Fruit fly (Drosophila melanogaster) whole organism, embryonic: ENCODE results near the gene CG34436.

ENCODE experiments used
- Bteb2 ChIP-seq: fragments of 200-800 bp; sonication (Bioruptor generic); optimal IDR thresholded peaks from 2 replicates; lab custom pipeline; 2016; ENCODE audit warnings: missing biosample characterization, missing genetic modification characterization
- CG12769 ChIP-seq: fragments of 200-800 bp; sonication (Bioruptor generic); optimal IDR thresholded peaks from 2 replicates; lab custom pipeline; 2019; ENCODE audit warnings: missing biosample characterization, mild to moderate bottlenecking, missing genetic modification characterization, moderate library complexity
- CG13296 ChIP-seq: fragments of 200-800 bp; sonication (Bioruptor generic); optimal IDR thresholded peaks from 3 replicates; lab custom pipeline; 2018; ENCODE audit warnings: missing biosample characterization, mild to moderate bottlenecking, missing genetic modification characterization
- CG2120 ChIP-seq: fragments of 200-800 bp; sonication (Bioruptor generic); optimal IDR thresholded peaks from 3 replicates; lab custom pipeline; 2016; ENCODE audit warnings: missing biosample characterization, missing genetic modification characterization
- CG2712 ChIP-seq: fragments of 200-800 bp; optimal IDR thresholded peaks from 3 replicates; lab custom pipeline; 2019; ENCODE audit warnings: missing biosample characterization, mild to moderate bottlenecking, missing genetic modification characterization, moderate library complexity
- CG3065 ChIP-seq: fragments of 200-800 bp; sonication (Bioruptor generic); optimal IDR thresholded peaks from 2 replicates; lab custom pipeline; 2016; ENCODE audit warnings: missing biosample characterization, missing genetic modification characterization
- CG31365 ChIP-seq: fragments of 200-800 bp; sonication (Bioruptor generic); optimal IDR thresholded peaks from 2 replicates; lab custom pipeline; 2018; ENCODE audit warnings: missing biosample characterization, mild to moderate bottlenecking, missing genetic modification characterization
- CG32767 ChIP-seq: fragments of 200-800 bp; sonication (Bioruptor generic); IDR thresholded peaks from 2 replicates; pipeline ENCODE4 v1.3.6; 2022; ENCODE audit warnings: missing biosample characterization, missing genetic modification characterization
- CG3726 ChIP-seq: fragments of 200-800 bp; sonication (Bioruptor generic); IDR thresholded peaks from 3 replicates; pipeline ENCODE4, ENCODE4 v1.3.6; 2022; ENCODE audit warnings: missing biosample characterization, missing genetic modification characterization
- CG3838 ChIP-seq: fragments of 200-800 bp; sonication (Bioruptor generic); optimal IDR thresholded peaks from 3 replicates; lab custom pipeline; 2016; ENCODE audit warnings: missing biosample characterization, missing genetic modification characterization
- CG4404 ChIP-seq: fragments of 200-800 bp; sonication (Bioruptor generic); IDR thresholded peaks from 2 replicates; pipeline ENCODE4 v1.3.6; 2022; ENCODE audit warnings: missing biosample characterization, missing genetic modification characterization
- CG5180 ChIP-seq: fragments of 200-800 bp; sonication (Bioruptor generic); optimal IDR thresholded peaks from 3 replicates; lab custom pipeline; 2017; ENCODE audit warnings: missing biosample characterization, missing genetic modification characterization, mild to moderate bottlenecking, moderate library complexity, missing genetic modification reagents
- CG6791 ChIP-seq: fragments of 200-800 bp; sonication (Bioruptor generic); IDR thresholded peaks from 3 replicates; pipeline ENCODE4 v1.3.6; 2022; ENCODE audit warnings: missing biosample characterization, missing genetic modification characterization; ENCODE audit not compliant: partially characterized antibody
- CG7839 ChIP-seq: fragments of 200-800 bp; sonication (Bioruptor generic); optimal IDR thresholded peaks from 3 replicates; lab custom pipeline; 2018; ENCODE audit warnings: missing biosample characterization, mild to moderate bottlenecking, missing genetic modification characterization, moderate library complexity
- CG8290 ChIP-seq, 3 experiments: fragments of 200-800 bp; sonication (Bioruptor generic); optimal IDR thresholded peaks; 2 replicates each; lab custom pipeline; 2016 to 2019; ENCODE audit warnings: missing biosample characterization in 3 of 3, missing genetic modification characterization in 3 of 3, mild to moderate bottlenecking in 2 of 3, moderate library complexity in 1 of 3
- CG9727 ChIP-seq: fragments of 200-800 bp; sonication (Bioruptor generic); optimal IDR thresholded peaks from 3 replicates; lab custom pipeline; 2017; ENCODE audit warnings: missing biosample characterization, mild to moderate bottlenecking, missing genetic modification characterization
- Chrac-16 ChIP-seq: fragments of 200-800 bp; sonication (Bioruptor generic); optimal IDR thresholded peaks from 3 replicates; lab custom pipeline; 2016; ENCODE audit warnings: missing biosample characterization, missing genetic modification characterization
- Dbx ChIP-seq: fragments of 200-800 bp; sonication (Bioruptor generic); IDR thresholded peaks from 3 replicates; pipeline ENCODE4 v1.3.6; 2022; ENCODE audit warnings: missing biosample characterization, missing genetic modification characterization
- Deaf1 ChIP-seq: fragments of 200-800 bp; optimal IDR thresholded peaks from 3 replicates; lab custom pipeline; 2019; ENCODE audit warnings: missing biosample characterization, mild to moderate bottlenecking, missing genetic modification characterization, moderate library complexity
- Dek ChIP-seq: fragments of 200-800 bp; sonication (Bioruptor generic); optimal IDR thresholded peaks from 3 replicates; lab custom pipeline; 2019; ENCODE audit warnings: missing biosample characterization, mild to moderate bottlenecking, missing genetic modification characterization, moderate library complexity
- Doc2 ChIP-seq: fragments of 200-800 bp; sonication (Bioruptor generic); IDR thresholded peaks from 2 replicates; pipeline ENCODE4 v1.3.6; 2022; ENCODE audit warnings: missing biosample characterization, missing genetic modification characterization
- Dref ChIP-seq: fragments of 200-800 bp; sonication (Bioruptor generic); IDR thresholded peaks from 2 replicates; pipeline ENCODE4 v1.3.6; 2022; ENCODE audit warnings: missing biosample characterization, missing genetic modification characterization
- E2f1 ChIP-seq: fragments of 200-800 bp; sonication (Bioruptor generic); IDR thresholded peaks from 2 replicates; pipeline ENCODE4 v1.3.6; 2022; ENCODE audit warnings: missing biosample characterization, missing genetic modification characterization
- Max ChIP-seq: fragments of 200-800 bp; sonication (Bioruptor generic); optimal IDR thresholded peaks from 2 replicates; lab custom pipeline; 2016; ENCODE audit warnings: missing biosample characterization, mild to moderate bottlenecking, missing genetic modification characterization
- NC2β ChIP-seq: fragments of 200-800 bp; sonication (Bioruptor generic); optimal IDR thresholded peaks from 2 replicates; lab custom pipeline; 2016; ENCODE audit warnings: missing biosample characterization, missing genetic modification characterization
- TFAM ChIP-seq: fragments of 200-800 bp; sonication (Bioruptor generic); optimal IDR thresholded peaks from 2 replicates; lab custom pipeline; 2017; ENCODE audit warnings: missing biosample characterization, missing genetic modification characterization, inconsistent platforms
- Tbp ChIP-seq: fragments of >200 bp; optimal IDR thresholded peaks from 2 replicates; lab custom pipeline; 2018; ENCODE audit warnings: missing biosample characterization, missing genetic modification characterization
- aop ChIP-seq: fragments of 200-800 bp; sonication (Bioruptor generic); IDR thresholded peaks from 2 replicates; pipeline ENCODE4 v1.3.6; 2022; ENCODE audit warnings: missing biosample characterization, missing genetic modification characterization
- chm ChIP-seq: fragments of 200-800 bp; sonication (Bioruptor generic); IDR thresholded peaks from 2 replicates; pipeline ENCODE4 v1.3.6; 2022; ENCODE audit warnings: missing biosample characterization, missing genetic modification characterization
- da ChIP-seq: fragments of 200-800 bp; sonication (Bioruptor generic); optimal IDR thresholded peaks from 2 replicates; lab custom pipeline; 2016; ENCODE audit warnings: missing biosample characterization, missing genetic modification characterization
- danr ChIP-seq: fragments of 200-800 bp; sonication (Bioruptor generic); IDR thresholded peaks from 2 replicates; pipeline ENCODE4 v1.3.6; 2022; ENCODE audit warnings: missing biosample characterization, missing genetic modification characterization
- dati ChIP-seq: fragments of 200-800 bp; sonication (Bioruptor generic); IDR thresholded peaks from 2 replicates; pipeline ENCODE4 v1.3.6; 2022; ENCODE audit warnings: missing biosample characterization, missing genetic modification characterization
- disco-r ChIP-seq: fragments of 200-800 bp; sonication (Bioruptor generic); optimal IDR thresholded peaks from 2 replicates; lab custom pipeline; 2016; ENCODE audit warnings: missing biosample characterization, missing genetic modification characterization
- fu2 ChIP-seq: fragments of 200-800 bp; sonication (Bioruptor generic); optimal IDR thresholded peaks from 2 replicates; lab custom pipeline; 2016; ENCODE audit warnings: missing biosample characterization, missing genetic modification characterization
- gcm ChIP-seq: fragments of 200-800 bp; sonication (Bioruptor generic); optimal IDR thresholded peaks from 2 replicates; lab custom pipeline; 2019; ENCODE audit warnings: missing biosample characterization, mild to moderate bottlenecking, missing genetic modification characterization, moderate library complexity
- gfzf ChIP-seq: fragments of 200-800 bp; sonication (Bioruptor generic); optimal IDR thresholded peaks from 2 replicates; lab custom pipeline; 2016; ENCODE audit warnings: missing biosample characterization, mild to moderate bottlenecking, missing genetic modification characterization, moderate library complexity
- grn ChIP-seq: fragments of 200-800 bp; sonication (Bioruptor generic); optimal IDR thresholded peaks from 3 replicates; lab custom pipeline; 2017; ENCODE audit warnings: missing biosample characterization, missing genetic modification characterization
- jing ChIP-seq: fragments of 200-800 bp; sonication (Bioruptor generic); optimal IDR thresholded peaks from 2 replicates; lab custom pipeline; 2018; ENCODE audit warnings: missing biosample characterization, mild to moderate bottlenecking, missing genetic modification characterization
- lab ChIP-seq: fragments of 200-800 bp; sonication (Bioruptor generic); optimal IDR thresholded peaks from 3 replicates; lab custom pipeline; 2017; ENCODE audit warnings: missing biosample characterization, missing genetic modification characterization, mild to moderate bottlenecking, moderate library complexity, missing genetic modification reagents
- luna ChIP-seq: fragments of 200-800 bp; sonication (Bioruptor generic); optimal IDR thresholded peaks from 2 replicates; lab custom pipeline; 2016; ENCODE audit warnings: missing biosample characterization, missing genetic modification characterization
- maf-S ChIP-seq: fragments of 200-800 bp; sonication (Bioruptor generic); optimal IDR thresholded peaks from 2 replicates; lab custom pipeline; 2016; ENCODE audit warnings: missing biosample characterization, missing genetic modification characterization
- onecut ChIP-seq: fragments of 200-800 bp; sonication (Bioruptor generic); IDR thresholded peaks from 2 replicates; pipeline ENCODE4 v1.3.6; 2022; ENCODE audit warnings: missing biosample characterization, missing genetic modification characterization
- otp ChIP-seq: fragments of 200-800 bp; sonication (Bioruptor generic); IDR thresholded peaks from 3 replicates; pipeline ENCODE4, ENCODE4 v1.3.6; 2022; ENCODE audit warnings: missing biosample characterization, missing genetic modification characterization
- phol ChIP-seq: fragments of 200-800 bp; sonication (Bioruptor generic); optimal IDR thresholded peaks from 3 replicates; lab custom pipeline; 2018; ENCODE audit warnings: missing biosample characterization, mild to moderate bottlenecking, missing genetic modification characterization, moderate library complexity
- ranshi ChIP-seq: fragments of 200-800 bp; sonication (Bioruptor generic); IDR thresholded peaks from 2 replicates; pipeline ENCODE4 v1.3.6; 2022; ENCODE audit warnings: missing biosample characterization, missing genetic modification characterization
- slbo ChIP-seq: fragments of 200-800 bp; sonication (Bioruptor generic); IDR thresholded peaks from 2 replicates; pipeline ENCODE4 v1.3.6; 2022; ENCODE audit warnings: missing biosample characterization, missing genetic modification characterization
- sr ChIP-seq: fragments of 200-800 bp; sonication (Bioruptor generic); IDR thresholded peaks from 3 replicates; pipeline ENCODE4 v1.3.6; 2022; ENCODE audit warnings: missing biosample characterization, missing genetic modification characterization
- stwl ChIP-seq: fragments of 200-800 bp; sonication (Bioruptor generic); optimal IDR thresholded peaks from 3 replicates; lab custom pipeline; 2018; ENCODE audit warnings: missing biosample characterization, mild to moderate bottlenecking, missing genetic modification characterization, moderate library complexity
- trh ChIP-seq: fragments of 200-800 bp; sonication (Bioruptor generic); optimal IDR thresholded peaks from 2 replicates; lab custom pipeline; 2016; ENCODE audit warnings: missing biosample characterization, missing genetic modification characterization
- unpg ChIP-seq: fragments of 200-800 bp; sonication (Bioruptor generic); optimal IDR thresholded peaks from 3 replicates; lab custom pipeline; 2018; ENCODE audit warnings: missing biosample characterization, mild to moderate bottlenecking, missing genetic modification characterization, moderate library complexity
- vnd ChIP-seq: fragments of 200-800 bp; sonication (Bioruptor generic); IDR thresholded peaks from 3 replicates; pipeline ENCODE4 v1.3.6; 2022; ENCODE audit warnings: missing biosample characterization, missing genetic modification characterization; ENCODE audit not compliant: partially characterized antibody

The CG34436 gene

dm6 chr3R:28332137-28332671 lies 49.8 kb downstream of the CG34436 start (continued):
- peak; percentile 81 for TF ChIP-seq CG2120
- peak; percentile 56 for TF ChIP-seq CG13296 (GFP tag; lab: Kevin White, UChicago)
- peak; percentile 75 for TF ChIP-seq CG7839 (tag; lab: Kevin White, UChicago)
- peak; percentile 55; the same call in 1 of the 2 replicates for TF ChIP-seq E2f1 (GFP tag; lab: Robert Waterston, UW)
- peak; percentile 51 for TF ChIP-seq CG2712 (tag; lab: Kevin White, UChicago)
- peak; percentile 10 for TF ChIP-seq Chrac-16
- TF ChIP-seq lab (GFP tag; lab: Kevin White, UChicago), result peak; percentile 73
- TF ChIP-seq Dek (tag; lab: Kevin White, UChicago), result peak; percentile 66
- peak; percentile 47 for TF ChIP-seq Bteb2 (GFP tag; lab: Kevin White, UChicago)
- peak; percentile 8 for TF ChIP-seq da (GFP tag; lab: Kevin White, UChicago)
- TF ChIP-seq ranshi, result 0 out of 2 replicates have a peak, but pooled peaks have one; percentile 60
- TF ChIP-seq Doc2 (GFP tag; lab: Robert Waterston, UW), result no peak
- TF ChIP-seq gfzf (GFP tag; lab: Kevin White, UChicago), result no peak
- no peak for TF ChIP-seq CG31365
- no peak for TF ChIP-seq onecut (GFP tag; lab: Robert Waterston, UW)
- TF ChIP-seq unpg, result peak; percentile 70
- no peak for TF ChIP-seq TFAM
- TF ChIP-seq CG6791 (GFP tag; lab: Robert Waterston, UW), result no peak
- peak; percentile 73; the same call in 1 of the 2 replicates for TF ChIP-seq CG32767
- TF ChIP-seq CG5180 (GFP tag; lab: Kevin White, UChicago), result no peak
- no peak for TF ChIP-seq Tbp (GFP tag; lab: Kevin White, UChicago)
- TF ChIP-seq maf-S (GFP tag; lab: Kevin White, UChicago), result peak; percentile 51
- TF ChIP-seq Dbx (GFP tag; lab: Robert Waterston, UW), result peak; percentile 71; the same call in 2 of the 3 replicates
- peak; percentile 15 for TF ChIP-seq Deaf1 (tag; lab: Kevin White, UChicago)
- TF ChIP-seq NC2β (GFP tag; lab: Kevin White, UChicago), result no peak
- peak; percentile 39 for TF ChIP-seq fu2 (GFP tag; lab: Kevin White, UChicago)
- peak; percentile 67; the same call in 1 of the 2 replicates for TF ChIP-seq danr (GFP tag; lab: Robert Waterston, UW)
- no peak for TF ChIP-seq Max (GFP tag; lab: Kevin White, UChicago)
- peak; percentile 86 for TF ChIP-seq CG12769 (tag; lab: Kevin White, UChicago)
- TF ChIP-seq vnd (GFP tag; lab: Robert Waterston, UW), result no peak
- TF ChIP-seq CG3065, result no peak
- TF ChIP-seq phol (tag; lab: Kevin White, UChicago), result peak; percentile 57
- TF ChIP-seq slbo (GFP tag; lab: Robert Waterston, UW), result peak; percentile 82
- no peak for TF ChIP-seq otp (GFP tag; lab: Robert Waterston, UW)
- TF ChIP-seq trh (GFP tag; lab: Kevin White, UChicago), result no peak
- peak; percentile 36; the same call in 1 of the 2 replicates for TF ChIP-seq CG4404 (GFP tag; lab: Robert Waterston, UW)
- TF ChIP-seq grn (GFP tag; lab: Kevin White, UChicago), result peak; percentile 30
- no peak for TF ChIP-seq Dref (GFP tag; lab: Robert Waterston, UW)
- TF ChIP-seq stwl, result no peak
- peak; percentile 96 for TF ChIP-seq sr (GFP tag; lab: Robert Waterston, UW)
- no peak for TF ChIP-seq CG3726 (GFP tag; lab: Robert Waterston, UW)
- TF ChIP-seq luna (GFP tag; lab: Kevin White, UChicago), result no peak
- TF ChIP-seq chm (GFP tag; lab: Robert Waterston, UW), result no peak
- no peak for TF ChIP-seq gcm (GFP tag; lab: Kevin White, UChicago)
- peak; percentile 75 for TF ChIP-seq CG9727 (GFP tag; lab: Kevin White, UChicago)
- no peak for TF ChIP-seq CG3838 (GFP tag; lab: Kevin White, UChicago)
- TF ChIP-seq CG8290 (GFP tag; optimal IDR thresholded peaks at IDR 0.05; lab: Kevin White, UChicago), result no peak
- TF ChIP-seq CG8290 (tag; optimal IDR thresholded peaks at IDR 0.05; lab: Kevin White, UChicago), result peak in 1 of 2 experiments; percentile 40
- TF ChIP-seq jing (GFP tag; lab: Kevin White, UChicago), result no peak
- TF ChIP-seq disco-r (GFP tag; lab: Kevin White, UChicago), result peak; percentile 24
- TF ChIP-seq aop (GFP tag; lab: Robert Waterston, UW), result no peak
- no peak for TF ChIP-seq dati (GFP tag; lab: Robert Waterston, UW)
